Worm (Caenorhabditis elegans) whole organism, young adult: ENCODE results near the gene zzz-1.

Source experiments
- B0336.3 ChIP-seq: fragments of 200-800 bp; sonication (Bioruptor generic); IDR thresholded peaks from 2 replicates; pipeline ENCODE4 v1.3.6; 2022; ENCODE audit warnings: missing genetic modification characterization, missing compliant biosample characterization
- D2030.7 ChIP-seq: fragments of 200-800 bp; sonication (Bioruptor generic); IDR thresholded peaks from 2 replicates; pipeline ENCODE4 v1.3.6; 2022; ENCODE audit warnings: missing genetic modification reagents, missing genetic modification characterization, missing compliant biosample characterization
- F10E7.11 ChIP-seq: sonication (generic microtip); optimal IDR thresholded peaks from 2 replicates; lab custom pipeline; 2017; ENCODE audit warnings: mild to moderate bottlenecking, missing genetic modification characterization, moderate library complexity, missing compliant biosample characterization
- F33H1.4 ChIP-seq: fragments of 200-800 bp; sonication (Bioruptor generic); IDR thresholded peaks from 2 replicates; pipeline ENCODE4 v1.3.6; 2022; ENCODE audit warnings: missing genetic modification reagents, missing genetic modification characterization, missing compliant biosample characterization
- F37B4.10 ChIP-seq: fragments of 200-800 bp; sonication (Bioruptor generic); IDR thresholded peaks from 2 replicates; pipeline ENCODE4 v1.3.6; 2022; ENCODE audit warnings: missing genetic modification characterization, missing compliant biosample characterization
- F55B11.4 ChIP-seq: sonication (generic microtip); optimal IDR thresholded peaks from 2 replicates; lab custom pipeline; 2016; ENCODE audit warnings: missing compliant biosample characterization, missing genetic modification characterization, borderline replicate concordance; ENCODE audit not compliant: insufficient read depth
- K11D2.4 ChIP-seq: fragments of 200-800 bp; sonication (Bioruptor generic); IDR thresholded peaks from 2 replicates; pipeline ENCODE4 v1.3.6; 2022; ENCODE audit warnings: missing genetic modification reagents, missing genetic modification characterization, missing compliant biosample characterization
- T07F8.4 ChIP-seq: sonication (generic microtip); optimal IDR thresholded peaks from 2 replicates; lab custom pipeline; 2016; ENCODE audit warnings: mild to moderate bottlenecking, missing genetic modification characterization, moderate library complexity, missing compliant biosample characterization
- T26A5.8 ChIP-seq: sonication (generic microtip); optimal IDR thresholded peaks from 2 replicates; lab custom pipeline; 2016; ENCODE audit warnings: missing genetic modification characterization, missing compliant biosample characterization
- Y56A3A.18 ChIP-seq: fragments of 200-800 bp; sonication (Bioruptor generic); IDR thresholded peaks from 2 replicates; pipeline ENCODE4 v1.3.6; 2022; ENCODE audit warnings: missing genetic modification reagents, missing genetic modification characterization, missing compliant biosample characterization
- Y67H2A.10 ChIP-seq: fragments of 200-800 bp; sonication (Bioruptor generic); conservative IDR thresholded peaks from 2 replicates; pipeline ENCODE4 v1.3.6; 2022; ENCODE audit warnings: missing genetic modification reagents, missing genetic modification characterization, missing compliant biosample characterization
- Y79H2A.3 ChIP-seq: fragments of 200-800 bp; sonication (Bioruptor generic); conservative IDR thresholded peaks from 2 replicates; pipeline ENCODE4 v1.3.6; 2022; ENCODE audit warnings: missing genetic modification reagents, missing genetic modification characterization, missing compliant biosample characterization
- Y95B8A.8 ChIP-seq: fragments of 200-800 bp; sonication (Bioruptor generic); IDR thresholded peaks from 2 replicates; pipeline ENCODE4 v1.3.6; 2022; ENCODE audit warnings: missing genetic modification reagents, missing genetic modification characterization, missing compliant biosample characterization
- ama-1 ChIP-seq, 3 experiments: fragments of 150-350 bp in 1 of 3; sonication (generic microtip) in 2 of 3; optimal IDR thresholded peaks; 2 replicates each; lab custom pipeline; 2014 to 2018; ENCODE audit warnings: missing biosample characterization in 2 of 3, missing genetic modification characterization in 2 of 3, missing genetic modification reagents in 2 of 3
- aptf-2 ChIP-seq: fragments of 200-800 bp; sonication (Bioruptor generic); conservative IDR thresholded peaks from 2 replicates; pipeline ENCODE4 v1.3.6; 2022; ENCODE audit warnings: missing genetic modification reagents, missing genetic modification characterization, missing compliant biosample characterization
- cebp-2 ChIP-seq: fragments of 200-800 bp; sonication (Bioruptor generic); IDR thresholded peaks from 2 replicates; pipeline ENCODE4 v1.3.6; 2022; ENCODE audit warnings: missing genetic modification characterization, missing compliant biosample characterization
- ceh-27 ChIP-seq: fragments of 200-800 bp; sonication (Bioruptor generic); optimal IDR thresholded peaks from 2 replicates; lab custom pipeline; 2018; ENCODE audit warnings: mild to moderate bottlenecking, missing genetic modification characterization, moderate library complexity, missing compliant biosample characterization
- ceh-40 ChIP-seq: fragments of 200-800 bp; sonication (Bioruptor generic); IDR thresholded peaks from 2 replicates; pipeline ENCODE4 v1.3.6; 2022; ENCODE audit warnings: missing genetic modification characterization, missing compliant biosample characterization
- ceh-79 ChIP-seq: sonication (generic microtip); optimal IDR thresholded peaks from 2 replicates; lab custom pipeline; 2017; ENCODE audit warnings: mild to moderate bottlenecking, missing genetic modification characterization, missing compliant biosample characterization
- egl-18 ChIP-seq: fragments of 200-800 bp; sonication (Bioruptor generic); IDR thresholded peaks from 2 replicates; pipeline ENCODE4 v1.3.6; 2022; ENCODE audit warnings: missing genetic modification reagents, missing genetic modification characterization, missing compliant biosample characterization
- egl-44 ChIP-seq: fragments of 200-800 bp; sonication (Bioruptor generic); IDR thresholded peaks from 2 replicates; pipeline ENCODE4 v1.3.6; 2022; ENCODE audit warnings: missing genetic modification reagents, missing genetic modification characterization, missing compliant biosample characterization
- ekl-4 ChIP-seq: fragments of 200-800 bp; sonication (Bioruptor generic); IDR thresholded peaks from 2 replicates; pipeline ENCODE4 v1.3.6; 2022; ENCODE audit warnings: missing genetic modification reagents, missing genetic modification characterization, missing compliant biosample characterization
- fkh-3 ChIP-seq: sonication (generic microtip); optimal IDR thresholded peaks from 2 replicates; lab custom pipeline; 2016; ENCODE audit warnings: mild to moderate bottlenecking, missing genetic modification characterization, missing compliant biosample characterization
- him-1 ChIP-seq: sonication (generic microtip); optimal IDR thresholded peaks from 2 replicates; lab custom pipeline; 2016; ENCODE audit warnings: missing genotype, missing genetic modification reagents, missing genetic modification characterization, missing compliant biosample characterization
- hlh-12 ChIP-seq: sonication (generic microtip); optimal IDR thresholded peaks from 2 replicates; lab custom pipeline; 2016; ENCODE audit warnings: missing genetic modification characterization, missing compliant biosample characterization
- hrde-1 ChIP-seq: sonication (generic microtip); optimal IDR thresholded peaks from 2 replicates; lab custom pipeline; 2016; ENCODE audit warnings: missing genetic modification characterization, mild to moderate bottlenecking, missing compliant biosample characterization, moderate library complexity, missing genotype, missing genetic modification reagents, borderline replicate concordance
- let-526 ChIP-seq: fragments of 200-800 bp; sonication (Bioruptor generic); IDR thresholded peaks from 2 replicates; pipeline ENCODE4 v1.3.6; 2022; ENCODE audit warnings: missing genetic modification reagents, missing genetic modification characterization, missing compliant biosample characterization
- let-607 ChIP-seq, 2 experiments: fragments of 200-800 bp in 1 of 2; sonication (Bioruptor generic) in 1 of 2; sonication (generic microtip) in 1 of 2; optimal IDR thresholded peaks; 2 replicates each; lab custom pipeline; 2016 to 2018; ENCODE audit warnings: mild to moderate bottlenecking in 2 of 2, missing compliant biosample characterization in 2 of 2, missing genetic modification characterization in 2 of 2, moderate library complexity in 2 of 2, missing genotype in 1 of 2
- lin-54 ChIP-seq: fragments of 200-800 bp; sonication (Bioruptor generic); optimal IDR thresholded peaks from 2 replicates; lab custom pipeline; 2018; ENCODE audit warnings: mild to moderate bottlenecking, missing genetic modification characterization, missing compliant biosample characterization
- madf-10 ChIP-seq: sonication (generic microtip); optimal IDR thresholded peaks from 2 replicates; lab custom pipeline; 2016; ENCODE audit warnings: mild to moderate bottlenecking, missing genetic modification characterization, missing compliant biosample characterization
- madf-3 ChIP-seq: fragments of 200-800 bp; sonication (Bioruptor generic); IDR thresholded peaks from 2 replicates; pipeline ENCODE4 v1.3.6; 2022; ENCODE audit warnings: missing genetic modification reagents, missing genetic modification characterization, missing compliant biosample characterization
- madf-6 ChIP-seq: fragments of 200-800 bp; sonication (Bioruptor generic); IDR thresholded peaks from 2 replicates; pipeline ENCODE4 v1.3.6; 2022; ENCODE audit warnings: missing genetic modification reagents, missing genetic modification characterization, missing compliant biosample characterization
- nfya-2 ChIP-seq: fragments of 200-800 bp; sonication (Bioruptor generic); IDR thresholded peaks from 2 replicates; pipeline ENCODE4 v1.3.6; 2022; ENCODE audit warnings: missing genetic modification reagents, missing genetic modification characterization, missing compliant biosample characterization
- nfyb-1 ChIP-seq: fragments of 200-800 bp; sonication (Bioruptor generic); IDR thresholded peaks from 2 replicates; pipeline ENCODE4 v1.3.6; 2022; ENCODE audit warnings: missing genetic modification reagents, missing genetic modification characterization, missing compliant biosample characterization
- nhr-120 ChIP-seq: fragments of 200-800 bp; sonication (Bioruptor generic); IDR thresholded peaks from 2 replicates; pipeline ENCODE4 v1.3.6; 2022; ENCODE audit warnings: missing genetic modification characterization, missing compliant biosample characterization
- nhr-27 ChIP-seq: fragments of 200-800 bp; sonication (Bioruptor generic); optimal IDR thresholded peaks from 2 replicates; lab custom pipeline; 2018; ENCODE audit warnings: mild to moderate bottlenecking, missing genetic modification characterization, moderate library complexity, missing compliant biosample characterization
- pha-4 ChIP-seq: fragments of 150-350 bp; sonication (generic microtip); optimal IDR thresholded peaks from 2 replicates; lab custom pipeline; 2014; ENCODE audit warnings: missing biosample characterization, missing genetic modification reagents, missing genetic modification characterization
- rcor-1 ChIP-seq: fragments of 200-800 bp; sonication (Bioruptor generic); IDR thresholded peaks from 2 replicates; pipeline ENCODE4 v1.3.6; 2022; ENCODE audit warnings: missing genetic modification reagents, missing genetic modification characterization, missing compliant biosample characterization
- sea-2 ChIP-seq: fragments of 200-800 bp; sonication (Bioruptor generic); IDR thresholded peaks from 2 replicates; pipeline ENCODE4 v1.3.6; 2022; ENCODE audit warnings: missing genetic modification characterization, missing compliant biosample characterization
- snpc-1.1 ChIP-seq: sonication (generic microtip); optimal IDR thresholded peaks from 2 replicates; lab custom pipeline; 2017; ENCODE audit warnings: missing genetic modification characterization, mild to moderate bottlenecking, missing compliant biosample characterization, antibody characterized with exemption, moderate library complexity, missing genotype, missing genetic modification reagents; ENCODE audit not compliant: insufficient read depth
- snpc-4 ChIP-seq, 5 experiments: fragments of 150-350 bp in 1 of 5; sonication (generic microtip) in 4 of 5; optimal IDR thresholded peaks; 2 replicates each; lab custom pipeline; 2014 to 2018; ENCODE audit warnings: missing genetic modification characterization in 5 of 5, missing biosample characterization in 3 of 5, antibody characterized with exemption in 2 of 5, mild to moderate bottlenecking in 2 of 5, missing compliant biosample characterization in 2 of 5, missing genotype in 2 of 5, moderate library complexity in 2 of 5, missing genetic modification reagents in 1 of 5
- somi-1 ChIP-seq: fragments of 200-800 bp; sonication (Bioruptor generic); optimal IDR thresholded peaks from 2 replicates; lab custom pipeline; 2018; ENCODE audit warnings: mild to moderate bottlenecking, missing genetic modification characterization, missing compliant biosample characterization
- tbx-9 ChIP-seq: sonication (generic microtip); optimal IDR thresholded peaks from 2 replicates; lab custom pipeline; 2016; ENCODE audit warnings: borderline replicate concordance, missing genetic modification characterization, inconsistent platforms, missing compliant biosample characterization
- tlf-1 ChIP-seq: fragments of 200-800 bp; sonication (Bioruptor generic); optimal IDR thresholded peaks from 2 replicates; lab custom pipeline; 2018; ENCODE audit warnings: mild to moderate bottlenecking, missing genetic modification characterization, missing compliant biosample characterization
- unc-130 ChIP-seq: sonication (generic microtip); optimal IDR thresholded peaks from 2 replicates; lab custom pipeline; 2016; ENCODE audit warnings: missing genetic modification reagents, missing genetic modification characterization, missing compliant biosample characterization
- ztf-18 ChIP-seq: sonication (generic microtip); optimal IDR thresholded peaks from 2 replicates; lab custom pipeline; 2016; ENCODE audit warnings: missing genotype, mild to moderate bottlenecking, missing genetic modification characterization, missing compliant biosample characterization
- ztf-25 ChIP-seq: fragments of 200-800 bp; sonication (Bioruptor generic); IDR thresholded peaks from 2 replicates; pipeline ENCODE4 v1.3.6; 2022; ENCODE audit warnings: missing genetic modification reagents, missing genetic modification characterization, missing compliant biosample characterization

Gene zzz-1

ce11 chrV:10951655-10952278, 42.8 kb upstream of the zzz-1 start, which contains the start of gene F17C11.4 (continued):
- no peak for TF ChIP-seq T26A5.8 (tag; lab: Kevin White, UChicago)
- TF ChIP-seq madf-6, result 0 out of 2 replicates have a peak, but pooled peaks have one; percentile 13
- peak; percentile 43 for TF ChIP-seq B0336.3
- peak; percentile 20 for TF ChIP-seq lin-54 (GFP tag; lab: Kevin White, UChicago)
- TF ChIP-seq ekl-4 (GFP tag; lab: Robert Waterston, UW), result peak; percentile 40; the same call in 1 of the 2 replicates
- no peak for TF ChIP-seq ztf-25 (GFP tag; lab: Robert Waterston, UW)
- no peak for TF ChIP-seq Y79H2A.3 (GFP tag; lab: Robert Waterston, UW)
- no peak for TF ChIP-seq F37B4.10 (GFP tag; lab: Robert Waterston, UW)
- peak; percentile 38 to 44 for TF ChIP-seq let-607 (tag; optimal IDR thresholded peaks at IDR 0.05; lab: Kevin White, UChicago)
- TF ChIP-seq aptf-2 (GFP tag; lab: Robert Waterston, UW), result no peak
- no peak for TF ChIP-seq snpc-4 (GFP tag; optimal IDR thresholded peaks at IDR 0.05; lab: Kevin White, UChicago)
- peak in 2 of 4 experiments; percentile 33 to 40 for TF ChIP-seq snpc-4 (tag; optimal IDR thresholded peaks at IDR 0.05; lab: Kevin White, UChicago)
- peak; percentile 31 for TF ChIP-seq ztf-18
- TF ChIP-seq T07F8.4 (tag; lab: Kevin White, UChicago), result no peak
- 0 out of 2 replicates have a peak, but pooled peaks have one; percentile 68 for TF ChIP-seq let-526
- no peak for TF ChIP-seq F10E7.11
- no peak for TF ChIP-seq him-1 (tag; lab: Kevin White, UChicago)
- no peak for TF ChIP-seq madf-3
- TF ChIP-seq Y67H2A.10 (GFP tag; lab: Robert Waterston, UW), result no peak
- TF ChIP-seq egl-18, result no peak
- TF ChIP-seq ceh-40 (GFP tag; lab: Robert Waterston, UW), result no peak
- no peak for TF ChIP-seq fkh-3 (tag; lab: Kevin White, UChicago)
- TF ChIP-seq nhr-120 (GFP tag; lab: Robert Waterston, UW), result no peak
- no peak for TF ChIP-seq tlf-1 (GFP tag; lab: Kevin White, UChicago)
- TF ChIP-seq cebp-2 (GFP tag; lab: Robert Waterston, UW), result no peak
- TF ChIP-seq F33H1.4, result no peak
- peak; percentile 69; the same call in 1 of the 2 replicates for TF ChIP-seq K11D2.4
- TF ChIP-seq D2030.7 (GFP tag; lab: Robert Waterston, UW), result no peak
- TF ChIP-seq nhr-27 (tag; lab: Kevin White, UChicago), result no peak
- peak; percentile 64 for TF ChIP-seq madf-10 (tag; lab: Kevin White, UChicago)
- TF ChIP-seq ceh-27, result no peak
- no peak for TF ChIP-seq F55B11.4 (tag; lab: Kevin White, UChicago)
- no peak for TF ChIP-seq ceh-79 (tag; lab: Kevin White, UChicago)
- no peak for TF ChIP-seq nfyb-1 (GFP tag; lab: Robert Waterston, UW)
- no peak for TF ChIP-seq sea-2 (GFP tag; lab: Robert Waterston, UW)
- no peak for TF ChIP-seq snpc-1.1 (tag; lab: Kevin White, UChicago)
- TF ChIP-seq somi-1 (GFP tag; lab: Kevin White, UChicago), result peak; percentile 85
- no peak for TF ChIP-seq Y56A3A.18 (GFP tag; lab: Robert Waterston, UW)
- no peak for TF ChIP-seq Y95B8A.8
- TF ChIP-seq unc-130 (GFP tag; lab: Kevin White, UChicago), result no peak
- no peak for TF ChIP-seq pha-4 (tag; lab: Kevin White, UChicago)
- TF ChIP-seq ama-1 (optimal IDR thresholded peaks at IDR 0.05; lab: Kevin White, UChicago), result peak; percentile 67
- TF ChIP-seq ama-1 (GFP tag; optimal IDR thresholded peaks at IDR 0.05; lab: Kevin White, UChicago), result no peak
- TF ChIP-seq hlh-12 (tag; lab: Kevin White, UChicago), result no peak
- no peak for TF ChIP-seq nfya-2 (GFP tag; lab: Robert Waterston, UW)
- TF ChIP-seq rcor-1 (GFP tag; lab: Robert Waterston, UW), result 0 out of 2 replicates have a peak, but pooled peaks have one; percentile 10
- no peak for TF ChIP-seq hrde-1
- TF ChIP-seq tbx-9 (tag; lab: Kevin White, UChicago), result no peak
- TF ChIP-seq egl-44 (GFP tag; lab: Robert Waterston, UW), result 0 out of 2 replicates have a peak, but pooled peaks have one; percentile 61
